Fruit fly (Drosophila melanogaster) whole organism, embryonic: Measurements from ENCODE around the gene CRAT.

Source experiments
- BtbVII ChIP-seq: fragments of 200-800 bp; sonication (Bioruptor generic); optimal IDR thresholded peaks from 3 replicates; lab custom pipeline; 2017; ENCODE audit warnings: missing biosample characterization, mild to moderate bottlenecking, missing genetic modification characterization
- Bteb2 ChIP-seq: fragments of 200-800 bp; sonication (Bioruptor generic); optimal IDR thresholded peaks from 2 replicates; lab custom pipeline; 2016; ENCODE audit warnings: missing biosample characterization, missing genetic modification characterization
- C15 ChIP-seq: fragments of 200-800 bp; sonication (Bioruptor generic); IDR thresholded peaks from 3 replicates; pipeline ENCODE4 v1.3.6; 2022; ENCODE audit warnings: missing biosample characterization, missing genetic modification characterization
- CG1024 ChIP-seq: fragments of 200-800 bp; sonication (Bioruptor generic); IDR thresholded peaks from 2 replicates; pipeline ENCODE4 v1.3.6; 2022; ENCODE audit warnings: missing biosample characterization, missing genetic modification characterization
- CG10267 ChIP-seq: fragments of 200-800 bp; sonication (Bioruptor generic); optimal IDR thresholded peaks from 2 replicates; lab custom pipeline; 2018; ENCODE audit warnings: missing biosample characterization, mild to moderate bottlenecking, missing genetic modification characterization, moderate library complexity
- CG10654 ChIP-seq: fragments of 200-800 bp; sonication (Bioruptor generic); optimal IDR thresholded peaks from 2 replicates; lab custom pipeline; 2016; ENCODE audit warnings: missing biosample characterization, missing genetic modification characterization
- CG11398 ChIP-seq: fragments of 200-800 bp; sonication (Bioruptor generic); optimal IDR thresholded peaks from 2 replicates; lab custom pipeline; 2016; ENCODE audit warnings: missing biosample characterization, missing genetic modification characterization
- CG12659 ChIP-seq: fragments of 200-800 bp; sonication (Bioruptor generic); optimal IDR thresholded peaks from 3 replicates; lab custom pipeline; 2017; ENCODE audit warnings: mild to moderate bottlenecking, missing biosample characterization, missing genetic modification reagents, missing genetic modification characterization
- CG14050 ChIP-seq: fragments of 200-800 bp; sonication (Bioruptor generic); IDR thresholded peaks from 3 replicates; pipeline ENCODE4 v1.3.6; 2022; ENCODE audit warnings: missing biosample characterization, missing genetic modification characterization
- CG14441 ChIP-seq: fragments of 200-800 bp; sonication (Bioruptor generic); IDR thresholded peaks from 2 replicates; pipeline ENCODE4 v1.3.6; 2022; ENCODE audit warnings: missing biosample characterization, missing genetic modification characterization
- CG14710 ChIP-seq: fragments of 200-800 bp; sonication (Bioruptor generic); optimal IDR thresholded peaks from 3 replicates; lab custom pipeline; 2019; ENCODE audit warnings: missing biosample characterization, mild to moderate bottlenecking, missing genetic modification characterization, moderate library complexity
- CG17328 ChIP-seq: fragments of 200-800 bp; sonication (Bioruptor generic); IDR thresholded peaks from 2 replicates; pipeline ENCODE4 v1.3.6; 2022; ENCODE audit warnings: missing biosample characterization, missing genetic modification characterization
- CG17359 ChIP-seq: fragments of 200-800 bp; sonication (Bioruptor generic); optimal IDR thresholded peaks from 3 replicates; lab custom pipeline; 2018; ENCODE audit warnings: missing biosample characterization, mild to moderate bottlenecking, missing genetic modification characterization, moderate library complexity
- CG2199 ChIP-seq: fragments of 200-800 bp; sonication (Bioruptor generic); IDR thresholded peaks from 3 replicates; pipeline ENCODE4 v1.3.6; 2022; ENCODE audit warnings: missing biosample characterization, missing genetic modification characterization
- CG31365 ChIP-seq: fragments of 200-800 bp; sonication (Bioruptor generic); optimal IDR thresholded peaks from 2 replicates; lab custom pipeline; 2018; ENCODE audit warnings: missing biosample characterization, mild to moderate bottlenecking, missing genetic modification characterization
- CG33213 ChIP-seq: fragments of 200-800 bp; sonication (Bioruptor generic); optimal IDR thresholded peaks from 3 replicates; lab custom pipeline; 2016; ENCODE audit warnings: missing biosample characterization, missing genetic modification characterization
- CG3407 ChIP-seq: fragments of 200-800 bp; sonication (Bioruptor generic); optimal IDR thresholded peaks from 2 replicates; lab custom pipeline; 2018; ENCODE audit warnings: missing biosample characterization, mild to moderate bottlenecking, missing genetic modification characterization
- CG6813 ChIP-seq: fragments of 200-800 bp; sonication (Bioruptor generic); optimal IDR thresholded peaks from 2 replicates; lab custom pipeline; 2017; ENCODE audit warnings: missing biosample characterization, missing genetic modification characterization, mild to moderate bottlenecking, moderate library complexity, missing genetic modification reagents
- Chrac-16 ChIP-seq: fragments of 200-800 bp; sonication (Bioruptor generic); optimal IDR thresholded peaks from 3 replicates; lab custom pipeline; 2016; ENCODE audit warnings: missing biosample characterization, missing genetic modification characterization
- Dip3 ChIP-seq: fragments of 200-800 bp; sonication (Bioruptor generic); optimal IDR thresholded peaks from 3 replicates; lab custom pipeline; 2016; ENCODE audit warnings: missing biosample characterization, missing genetic modification characterization
- Ets97D ChIP-seq: fragments of 200-800 bp; sonication (Bioruptor generic); optimal IDR thresholded peaks from 3 replicates; lab custom pipeline; 2016; ENCODE audit warnings: missing biosample characterization, missing genetic modification characterization
- Gsc ChIP-seq: fragments of 200-800 bp; sonication (Bioruptor generic); IDR thresholded peaks from 2 replicates; pipeline ENCODE4 v1.3.6; 2022; ENCODE audit warnings: missing biosample characterization, missing genetic modification characterization
- HLH4C ChIP-seq: fragments of 200-800 bp; sonication (Bioruptor generic); IDR thresholded peaks from 3 replicates; pipeline ENCODE4 v1.3.6; 2022; ENCODE audit warnings: missing biosample characterization, missing genetic modification characterization; ENCODE audit not compliant: partially characterized antibody
- Hr51 ChIP-seq, 2 experiments: fragments of 200-800 bp; sonication (Bioruptor generic); optimal IDR thresholded peaks; 2 replicates in 1 of 2; 3 replicates in 1 of 2; lab custom pipeline; 2016 to 2018; ENCODE audit warnings: missing biosample characterization in 2 of 2, missing genetic modification characterization in 2 of 2, mild to moderate bottlenecking in 1 of 2, moderate library complexity in 1 of 2
- NC2α ChIP-seq: fragments of 200-800 bp; sonication (Bioruptor generic); optimal IDR thresholded peaks from 2 replicates; lab custom pipeline; 2016; ENCODE audit warnings: missing biosample characterization, missing genetic modification characterization
- Scr ChIP-seq: fragments of 200-800 bp; sonication (Bioruptor generic); IDR thresholded peaks from 2 replicates; pipeline ENCODE4 v1.3.6; 2022; ENCODE audit warnings: missing biosample characterization, missing genetic modification characterization; ENCODE audit not compliant: partially characterized antibody
- Six4 ChIP-seq: fragments of 200-800 bp; sonication (Bioruptor generic); optimal IDR thresholded peaks from 2 replicates; lab custom pipeline; 2016; ENCODE audit warnings: missing biosample characterization, missing genetic modification characterization
- Spps ChIP-seq: fragments of 200-800 bp; sonication (Bioruptor generic); optimal IDR thresholded peaks from 2 replicates; lab custom pipeline; 2018; ENCODE audit warnings: missing biosample characterization, mild to moderate bottlenecking, missing genetic modification characterization
- amos ChIP-seq: fragments of 200-800 bp; sonication (Bioruptor generic); IDR thresholded peaks from 2 replicates; pipeline ENCODE4 v1.3.6; 2022; ENCODE audit warnings: missing biosample characterization, missing genetic modification characterization; ENCODE audit not compliant: partially characterized antibody
- dimm ChIP-seq: fragments of 200-800 bp; sonication (Bioruptor generic); IDR thresholded peaks from 2 replicates; pipeline ENCODE4 v1.3.6; 2022; ENCODE audit warnings: missing biosample characterization, missing genetic modification characterization
- disco-r ChIP-seq: fragments of 200-800 bp; sonication (Bioruptor generic); optimal IDR thresholded peaks from 2 replicates; lab custom pipeline; 2016; ENCODE audit warnings: missing biosample characterization, missing genetic modification characterization
- dmrt99B ChIP-seq: fragments of 200-800 bp; sonication (Bioruptor generic); optimal IDR thresholded peaks from 2 replicates; lab custom pipeline; 2018; ENCODE audit warnings: missing biosample characterization, mild to moderate bottlenecking, missing genetic modification characterization, moderate library complexity
- en ChIP-seq: fragments of 200-800 bp; sonication (Bioruptor generic); optimal IDR thresholded peaks from 2 replicates; lab custom pipeline; 2016; ENCODE audit warnings: missing biosample characterization, missing genetic modification characterization
- fu2 ChIP-seq: fragments of 200-800 bp; sonication (Bioruptor generic); optimal IDR thresholded peaks from 2 replicates; lab custom pipeline; 2016; ENCODE audit warnings: missing biosample characterization, missing genetic modification characterization
- gcm ChIP-seq: fragments of 200-800 bp; sonication (Bioruptor generic); optimal IDR thresholded peaks from 2 replicates; lab custom pipeline; 2019; ENCODE audit warnings: missing biosample characterization, mild to moderate bottlenecking, missing genetic modification characterization, moderate library complexity
- hbn ChIP-seq: fragments of 200-800 bp; sonication (Bioruptor generic); IDR thresholded peaks from 2 replicates; pipeline ENCODE4 v1.3.6; 2022; ENCODE audit warnings: missing biosample characterization, missing genetic modification characterization; ENCODE audit not compliant: partially characterized antibody
- jumu ChIP-seq: fragments of 200-800 bp; sonication (Bioruptor generic); optimal IDR thresholded peaks from 3 replicates; lab custom pipeline; 2016; ENCODE audit warnings: missing biosample characterization, missing genetic modification characterization
- odd ChIP-seq: fragments of 200-800 bp; sonication (Bioruptor generic); optimal IDR thresholded peaks from 2 replicates; lab custom pipeline; 2017; ENCODE audit warnings: missing biosample characterization, mild to moderate bottlenecking, missing genetic modification characterization
- onecut ChIP-seq: fragments of 200-800 bp; sonication (Bioruptor generic); IDR thresholded peaks from 2 replicates; pipeline ENCODE4 v1.3.6; 2022; ENCODE audit warnings: missing biosample characterization, missing genetic modification characterization
- org-1 ChIP-seq: fragments of 200-800 bp; sonication (Bioruptor generic); optimal IDR thresholded peaks from 2 replicates; lab custom pipeline; 2017; ENCODE audit warnings: missing biosample characterization, missing genetic modification characterization
- pum ChIP-seq: fragments of 200-800 bp; sonication (Bioruptor generic); optimal IDR thresholded peaks from 2 replicates; lab custom pipeline; 2016; ENCODE audit warnings: missing biosample characterization, missing genetic modification characterization
- sens ChIP-seq: fragments of 200-800 bp; sonication (Bioruptor generic); peaks from one replicate; lab custom pipeline; 2016; ENCODE audit warnings: missing biosample characterization, missing genetic modification characterization
- slbo ChIP-seq: fragments of 200-800 bp; sonication (Bioruptor generic); IDR thresholded peaks from 2 replicates; pipeline ENCODE4 v1.3.6; 2022; ENCODE audit warnings: missing biosample characterization, missing genetic modification characterization
- slou ChIP-seq: fragments of 200-800 bp; sonication (Bioruptor generic); optimal IDR thresholded peaks from 3 replicates; lab custom pipeline; 2016; ENCODE audit warnings: missing biosample characterization, missing genetic modification characterization
- sob ChIP-seq: fragments of 200-800 bp; sonication (Bioruptor generic); IDR thresholded peaks from 2 replicates; pipeline ENCODE4 v1.3.6; 2022; ENCODE audit warnings: missing biosample characterization, missing genetic modification characterization
- sr ChIP-seq: fragments of 200-800 bp; sonication (Bioruptor generic); IDR thresholded peaks from 3 replicates; pipeline ENCODE4 v1.3.6; 2022; ENCODE audit warnings: missing biosample characterization, missing genetic modification characterization
- tio ChIP-seq: fragments of 200-800 bp; sonication (Bioruptor generic); optimal IDR thresholded peaks from 2 replicates; lab custom pipeline; 2017; ENCODE audit warnings: missing biosample characterization, missing genetic modification characterization, inconsistent platforms
- ttk ChIP-seq: fragments of 200-800 bp; sonication (Bioruptor generic); IDR thresholded peaks from 2 replicates; pipeline ENCODE4 v2.1.2; 2022; ENCODE audit warnings: missing biosample characterization, missing genetic modification characterization
- tup ChIP-seq: fragments of 200-800 bp; sonication (Bioruptor generic); optimal IDR thresholded peaks from 2 replicates; lab custom pipeline; 2016; ENCODE audit warnings: missing biosample characterization, mild to moderate bottlenecking, missing genetic modification characterization, moderate library complexity
- yki ChIP-seq: fragments of >200 bp; optimal IDR thresholded peaks from 3 replicates; lab custom pipeline; 2018

Gene CRAT

dm6 chr3R:6353624-6354352 is 22.1 kb downstream of the CRAT start (continued):
- TF ChIP-seq NC2α (GFP tag; lab: Kevin White, UChicago), result no peak
- peak; percentile 63 for TF ChIP-seq ttk
- TF ChIP-seq C15, result 0 out of 3 replicates have a peak, but pooled peaks have one; percentile 16
- peak; percentile 48 for TF ChIP-seq CG17328 (GFP tag; lab: Robert Waterston, UW)
- TF ChIP-seq CG2199 (GFP tag; lab: Robert Waterston, UW), result no peak
- peak; percentile 80 for TF ChIP-seq CG17359
- TF ChIP-seq Chrac-16, result peak; percentile 69
- TF ChIP-seq onecut (GFP tag; lab: Robert Waterston, UW), result peak; percentile 23
- peak; percentile 82 for TF ChIP-seq tio (GFP tag; lab: Kevin White, UChicago)
- TF ChIP-seq gcm (GFP tag; lab: Kevin White, UChicago), result no peak
- TF ChIP-seq Gsc (GFP tag; lab: Robert Waterston, UW), result peak; percentile 23; the same call in 1 of the 2 replicates
- TF ChIP-seq Ets97D (GFP tag; lab: Kevin White, UChicago), result peak; percentile 24
- peak in 1 of 2 experiments; percentile 26 for TF ChIP-seq Hr51 (GFP tag; optimal IDR thresholded peaks at IDR 0.05; lab: Kevin White, UChicago)
- 0 out of 2 replicates have a peak, but pooled peaks have one; percentile 19 for TF ChIP-seq Scr (GFP tag; lab: Robert Waterston, UW)
- TF ChIP-seq CG14441 (GFP tag; lab: Robert Waterston, UW), result peak; percentile 45
- no peak for TF ChIP-seq CG31365
- peak; percentile 67 for TF ChIP-seq fu2 (GFP tag; lab: Kevin White, UChicago)
- no peak for TF ChIP-seq CG14710
- no peak for TF ChIP-seq dimm (GFP tag; lab: Robert Waterston, UW)
- TF ChIP-seq CG12659 (GFP tag; lab: Kevin White, UChicago), result peak; percentile 89
- TF ChIP-seq CG11398 (GFP tag; lab: Kevin White, UChicago), result no peak
- TF ChIP-seq amos (GFP tag; lab: Robert Waterston, UW), result no peak
- TF ChIP-seq yki (lab: Kevin White, UChicago), result no peak
- peak; percentile 75 for TF ChIP-seq CG10267 (tag; lab: Kevin White, UChicago)
- TF ChIP-seq Bteb2, result peak; percentile 68
- peak; percentile 64 for TF ChIP-seq disco-r (GFP tag; lab: Kevin White, UChicago)
- no peak for TF ChIP-seq CG33213 (GFP tag; lab: Kevin White, UChicago)
- TF ChIP-seq en (GFP tag; lab: Kevin White, UChicago), result peak; percentile 64
- TF ChIP-seq sr (GFP tag; lab: Robert Waterston, UW), result peak; percentile 72
- peak; percentile 75 for TF ChIP-seq org-1
- no peak for TF ChIP-seq hbn (GFP tag; lab: Robert Waterston, UW)
- no peak for TF ChIP-seq slbo (GFP tag; lab: Robert Waterston, UW)
- TF ChIP-seq CG10654 (GFP tag; lab: Kevin White, UChicago), result peak; percentile 58
- TF ChIP-seq odd (GFP tag; lab: Kevin White, UChicago), result peak; percentile 80
- peak; percentile 20 for TF ChIP-seq jumu
- TF ChIP-seq HLH4C (GFP tag; lab: Robert Waterston, UW), result no peak
- TF ChIP-seq tup (GFP tag; lab: Kevin White, UChicago), result peak; percentile 16
- TF ChIP-seq CG1024 (GFP tag; lab: Robert Waterston, UW), result 0 out of 2 replicates have a peak, but pooled peaks have one; percentile 10
- peak; percentile 35 for TF ChIP-seq pum (GFP tag; lab: Kevin White, UChicago)
- TF ChIP-seq CG14050 (GFP tag; lab: Robert Waterston, UW), result peak; percentile 59; the same call in 1 of the 3 replicates
- TF ChIP-seq sob (GFP tag; lab: Robert Waterston, UW), result 0 out of 2 replicates have a peak, but pooled peaks have one; percentile 34
- TF ChIP-seq CG6813 (GFP tag; lab: Kevin White, UChicago), result peak; percentile 41
- TF ChIP-seq dmrt99B (tag; lab: Kevin White, UChicago), result no peak
- TF ChIP-seq Six4 (GFP tag; lab: Kevin White, UChicago), result peak; percentile 57
- TF ChIP-seq sens, result peak; percentile 95
- TF ChIP-seq BtbVII (GFP tag; lab: Kevin White, UChicago), result peak; percentile 83
- TF ChIP-seq Dip3 (GFP tag; lab: Kevin White, UChicago), result peak; percentile 57
- peak; percentile 53 for TF ChIP-seq Spps
- TF ChIP-seq CG3407, result no peak
- peak; percentile 14 for TF ChIP-seq slou (GFP tag; lab: Kevin White, UChicago)
